Worm (Caenorhabditis elegans): ENCODE measurements around the gene nhr-70.

ce11 chrV:18575084-18575483 is 41.3 kb upstream of the nhr-70 start:
- TF ChIP-seq nhr-76 (tag; optimal IDR thresholded peaks at IDR 0.05) = no peak
- no peak for TF ChIP-seq nhr-28 (tag; optimal IDR thresholded peaks at IDR 0.05)
- TF ChIP-seq ceh-43 (GFP tag; optimal IDR thresholded peaks at IDR 0.05) = no peak
- TF ChIP-seq unc-120 (tag; optimal IDR thresholded peaks at IDR 0.05; ENCODE audit: poor library complexity, severe bottlenecking) = no peak
- no peak for TF ChIP-seq nhr-12 (tag; optimal IDR thresholded peaks at IDR 0.05)
- no peak for TF ChIP-seq snpc-4 (tag; optimal IDR thresholded peaks at IDR 0.05)
- TF ChIP-seq sptf-1 (tag; optimal IDR thresholded peaks at IDR 0.05) = no peak
- TF ChIP-seq bed-3 (GFP tag; optimal IDR thresholded peaks at IDR 0.05) = no peak
